Fruit fly (Drosophila melanogaster) whole organism, prepupa: ENCODE measurements around the gene CG14434.
A peak's percentile ranks its signal among the peaks of the same experiment; 100 is the strongest.

Experiments used
- Blimp-1 ChIP-seq: fragments of 200-800 bp; sonication (Bioruptor generic); optimal IDR thresholded peaks from 3 replicates; lab custom pipeline; 2017; ENCODE audit warnings: missing biosample characterization, missing genetic modification characterization, mild to moderate bottlenecking, moderate library complexity, missing genetic modification reagents
- CG10631 ChIP-seq: fragments of 200-800 bp; sonication (Bioruptor generic); optimal IDR thresholded peaks from 2 replicates; lab custom pipeline; 2016; ENCODE audit warnings: missing biosample characterization, missing genetic modification characterization
- CG11902 ChIP-seq: fragments of 200-800 bp; sonication (Bioruptor generic); optimal IDR thresholded peaks from 3 replicates; lab custom pipeline; 2016; ENCODE audit warnings: missing biosample characterization, missing genetic modification characterization
- CG15336 ChIP-seq: fragments of 200-800 bp; sonication (Bioruptor generic); IDR thresholded peaks from 2 replicates; pipeline ENCODE4 v1.3.6; 2022; ENCODE audit warnings: missing biosample characterization, missing genetic modification characterization
- CG16779 ChIP-seq: fragments of 200-800 bp; sonication (Bioruptor generic); optimal IDR thresholded peaks from 3 replicates; lab custom pipeline; 2017; ENCODE audit warnings: missing biosample characterization, mild to moderate bottlenecking, missing genetic modification characterization
- CG3032 ChIP-seq: fragments of 200-800 bp; optimal IDR thresholded peaks from 2 replicates; lab custom pipeline; 2019; ENCODE audit warnings: missing biosample characterization, mild to moderate bottlenecking, missing genetic modification characterization, moderate library complexity
- CG31627 ChIP-seq: fragments of 200-800 bp; sonication (Bioruptor generic); optimal IDR thresholded peaks from 3 replicates; lab custom pipeline; 2016; ENCODE audit warnings: missing biosample characterization, missing genetic modification characterization
- CG32006 ChIP-seq: fragments of 200-800 bp; sonication (Bioruptor generic); optimal IDR thresholded peaks from 3 replicates; lab custom pipeline; 2017; ENCODE audit warnings: missing biosample characterization, mild to moderate bottlenecking, missing genetic modification characterization
- CG34406 ChIP-seq: fragments of 200-800 bp; sonication (Bioruptor generic); optimal IDR thresholded peaks from 3 replicates; lab custom pipeline; 2016; ENCODE audit warnings: missing biosample characterization, missing genetic modification characterization
- CG3919 ChIP-seq: fragments of 200-800 bp; sonication (Bioruptor generic); optimal IDR thresholded peaks from 3 replicates; lab custom pipeline; 2016; ENCODE audit warnings: missing biosample characterization, missing genetic modification characterization
- CG4318 ChIP-seq: fragments of 200-800 bp; sonication (Bioruptor generic); optimal IDR thresholded peaks from 3 replicates; lab custom pipeline; 2017; ENCODE audit warnings: missing biosample characterization, mild to moderate bottlenecking, missing genetic modification characterization
- CG6163 ChIP-seq: fragments of 200-800 bp; sonication (Bioruptor generic); IDR thresholded peaks from 3 replicates; pipeline ENCODE4 v1.3.6; 2022; ENCODE audit warnings: missing biosample characterization, missing genetic modification characterization
- CG6276 ChIP-seq: fragments of 200-800 bp; sonication (Bioruptor generic); optimal IDR thresholded peaks from 2 replicates; lab custom pipeline; 2017; ENCODE audit warnings: missing biosample characterization, mild to moderate bottlenecking, missing genetic modification characterization
- CG6792 ChIP-seq: fragments of 200-800 bp; sonication (Bioruptor generic); optimal IDR thresholded peaks from 3 replicates; lab custom pipeline; 2016; ENCODE audit warnings: missing biosample characterization, missing genetic modification characterization
- CG6808 ChIP-seq: fragments of 200-800 bp; sonication (Bioruptor generic); optimal IDR thresholded peaks from 3 replicates; lab custom pipeline; 2017; ENCODE audit warnings: missing biosample characterization, missing genetic modification characterization, mild to moderate bottlenecking, moderate library complexity, missing genetic modification reagents
- CG6854 ChIP-seq: fragments of 200-800 bp; sonication (Bioruptor generic); optimal IDR thresholded peaks from 2 replicates; lab custom pipeline; 2017; ENCODE audit warnings: missing biosample characterization, mild to moderate bottlenecking, missing genetic modification characterization
- CG7368 ChIP-seq: fragments of 200-800 bp; sonication (Bioruptor generic); optimal IDR thresholded peaks from 3 replicates; lab custom pipeline; 2016; ENCODE audit warnings: missing biosample characterization, missing genetic modification characterization
- CG8119 ChIP-seq: fragments of 200-800 bp; sonication (Bioruptor generic); IDR thresholded peaks from 3 replicates; pipeline ENCODE4 v1.3.6; 2022; ENCODE audit warnings: missing biosample characterization, missing genetic modification characterization
- Eip78C ChIP-seq: fragments of 200-800 bp; sonication (Bioruptor generic); peaks from one replicate; lab custom pipeline; 2016; ENCODE audit warnings: missing biosample characterization, missing genetic modification characterization
- Eip93F ChIP-seq: fragments of 200-800 bp; sonication (Bioruptor generic); optimal IDR thresholded peaks from 2 replicates; lab custom pipeline; 2016; ENCODE audit warnings: missing biosample characterization, mild to moderate bottlenecking, missing genetic modification characterization
- Ets21C ChIP-seq: fragments of 200-800 bp; sonication (Bioruptor generic); optimal IDR thresholded peaks from 3 replicates; lab custom pipeline; 2016; ENCODE audit warnings: missing biosample characterization, missing genetic modification characterization
- Ets96B ChIP-seq: fragments of 200-800 bp; optimal IDR thresholded peaks from 2 replicates; lab custom pipeline; 2019; ENCODE audit warnings: missing biosample characterization, mild to moderate bottlenecking, missing genetic modification characterization, moderate library complexity
- Hr38 ChIP-seq: sonication (Bioruptor generic); optimal IDR thresholded peaks from 2 replicates; lab custom pipeline; 2016; ENCODE audit warnings: missing biosample characterization, missing genetic modification characterization
- Hr39 ChIP-seq: fragments of 200-800 bp; sonication (Bioruptor generic); optimal IDR thresholded peaks from 2 replicates; lab custom pipeline; 2016; ENCODE audit warnings: missing biosample characterization, missing genetic modification characterization
- Hr4 ChIP-seq: fragments of 200-800 bp; sonication (Bioruptor generic); optimal IDR thresholded peaks from 3 replicates; lab custom pipeline; 2016; ENCODE audit warnings: missing biosample characterization, missing genetic modification characterization
- OdsH ChIP-seq: fragments of 200-800 bp; sonication (Bioruptor generic); optimal IDR thresholded peaks from 3 replicates; lab custom pipeline; 2016; ENCODE audit warnings: missing biosample characterization, missing genetic modification characterization
- Smox ChIP-seq: fragments of 200-800 bp; sonication (Bioruptor generic); optimal IDR thresholded peaks from 3 replicates; lab custom pipeline; 2016; ENCODE audit warnings: missing biosample characterization, missing genetic modification characterization
- Sox102F ChIP-seq: fragments of 200-800 bp; sonication (Bioruptor generic); optimal IDR thresholded peaks from 2 replicates; lab custom pipeline; 2016; ENCODE audit warnings: missing biosample characterization, mild to moderate bottlenecking, missing genetic modification characterization
- Sox14 ChIP-seq: fragments of 200-800 bp; sonication (Bioruptor generic); optimal IDR thresholded peaks from 3 replicates; lab custom pipeline; 2016; ENCODE audit warnings: missing biosample characterization, missing genetic modification characterization
- Sox15 ChIP-seq: fragments of 200-800 bp; sonication (Bioruptor generic); optimal IDR thresholded peaks from 3 replicates; lab custom pipeline; 2016; ENCODE audit warnings: missing biosample characterization, missing genetic modification characterization
- achi ChIP-seq: fragments of 200-800 bp; sonication (Bioruptor generic); optimal IDR thresholded peaks from 3 replicates; lab custom pipeline; 2016; ENCODE audit warnings: missing biosample characterization, missing genetic modification characterization
- cyc ChIP-seq: fragments of 200-800 bp; sonication (Bioruptor generic); optimal IDR thresholded peaks from 3 replicates; lab custom pipeline; 2016; ENCODE audit warnings: missing biosample characterization, missing genetic modification characterization
- dac ChIP-seq: fragments of 200-800 bp; sonication (Bioruptor generic); optimal IDR thresholded peaks from 2 replicates; lab custom pipeline; 2017; ENCODE audit warnings: missing biosample characterization, mild to moderate bottlenecking, missing genetic modification characterization
- dsx ChIP-seq: fragments of 200-800 bp; optimal IDR thresholded peaks from 3 replicates; lab custom pipeline; 2019; ENCODE audit warnings: missing biosample characterization, mild to moderate bottlenecking, missing genetic modification characterization, moderate library complexity; ENCODE audit not compliant: poor library complexity, severe bottlenecking
- eg ChIP-seq: fragments of 200-800 bp; sonication (Bioruptor generic); IDR thresholded peaks from 3 replicates; pipeline ENCODE4 v1.3.6; 2022; ENCODE audit warnings: missing biosample characterization, missing genetic modification characterization
- esn ChIP-seq: fragments of 200-800 bp; sonication (Bioruptor generic); optimal IDR thresholded peaks from 2 replicates; lab custom pipeline; 2016; ENCODE audit warnings: missing biosample characterization, mild to moderate bottlenecking, missing genetic modification characterization, moderate library complexity
- fd85E ChIP-seq: fragments of 200-800 bp; sonication (Bioruptor generic); optimal IDR thresholded peaks from 3 replicates; lab custom pipeline; 2016; ENCODE audit warnings: missing biosample characterization, missing genetic modification characterization
- fkh ChIP-seq: fragments of 200-800 bp; sonication (Bioruptor generic); optimal IDR thresholded peaks from 3 replicates; lab custom pipeline; 2017; ENCODE audit warnings: missing biosample characterization, mild to moderate bottlenecking, missing genetic modification characterization, moderate library complexity
- lz ChIP-seq: fragments of 200-800 bp; sonication (Bioruptor generic); optimal IDR thresholded peaks from 3 replicates; lab custom pipeline; 2016; ENCODE audit warnings: missing biosample characterization, missing genetic modification characterization
- net ChIP-seq: fragments of 200-800 bp; sonication (Bioruptor generic); optimal IDR thresholded peaks from 3 replicates; lab custom pipeline; 2016; ENCODE audit warnings: missing biosample characterization, missing genetic modification characterization
- pdm3 ChIP-seq: fragments of 200-800 bp; sonication (Bioruptor generic); optimal IDR thresholded peaks from 3 replicates; lab custom pipeline; 2016; ENCODE audit warnings: missing biosample characterization, missing genetic modification characterization
- salr ChIP-seq, 2 experiments: fragments of 200-800 bp; sonication (Bioruptor generic); optimal IDR thresholded peaks; 3 replicates each; lab custom pipeline; 2016 to 2018; ENCODE audit warnings: missing biosample characterization in 2 of 2, missing genetic modification characterization in 2 of 2, mild to moderate bottlenecking in 1 of 2
- spab ChIP-seq: fragments of 200-800 bp; sonication (Bioruptor generic); optimal IDR thresholded peaks from 2 replicates; lab custom pipeline; 2017; ENCODE audit warnings: missing biosample characterization, mild to moderate bottlenecking, missing genetic modification characterization, missing genetic modification reagents
- ss ChIP-seq, 2 experiments: fragments of 200-800 bp; sonication (Bioruptor generic); optimal IDR thresholded peaks; 2 replicates in 1 of 2; 3 replicates in 1 of 2; lab custom pipeline; 2017 to 2018; ENCODE audit warnings: mild to moderate bottlenecking in 2 of 2, missing biosample characterization in 2 of 2, missing genetic modification characterization in 2 of 2, moderate library complexity in 1 of 2
- svp ChIP-seq: fragments of 200-800 bp; sonication (Bioruptor generic); peaks from one replicate; lab custom pipeline; 2016; ENCODE audit warnings: missing biosample characterization, missing genetic modification characterization
- topi ChIP-seq: fragments of 200-800 bp; sonication (Bioruptor generic); optimal IDR thresholded peaks from 3 replicates; lab custom pipeline; 2016; ENCODE audit warnings: missing biosample characterization, missing genetic modification characterization
- vri ChIP-seq: fragments of 200-800 bp; sonication (Bioruptor generic); optimal IDR thresholded peaks from 3 replicates; lab custom pipeline; 2016; ENCODE audit warnings: missing biosample characterization, mild to moderate bottlenecking, missing genetic modification characterization

Gene CG14434

DNA sequence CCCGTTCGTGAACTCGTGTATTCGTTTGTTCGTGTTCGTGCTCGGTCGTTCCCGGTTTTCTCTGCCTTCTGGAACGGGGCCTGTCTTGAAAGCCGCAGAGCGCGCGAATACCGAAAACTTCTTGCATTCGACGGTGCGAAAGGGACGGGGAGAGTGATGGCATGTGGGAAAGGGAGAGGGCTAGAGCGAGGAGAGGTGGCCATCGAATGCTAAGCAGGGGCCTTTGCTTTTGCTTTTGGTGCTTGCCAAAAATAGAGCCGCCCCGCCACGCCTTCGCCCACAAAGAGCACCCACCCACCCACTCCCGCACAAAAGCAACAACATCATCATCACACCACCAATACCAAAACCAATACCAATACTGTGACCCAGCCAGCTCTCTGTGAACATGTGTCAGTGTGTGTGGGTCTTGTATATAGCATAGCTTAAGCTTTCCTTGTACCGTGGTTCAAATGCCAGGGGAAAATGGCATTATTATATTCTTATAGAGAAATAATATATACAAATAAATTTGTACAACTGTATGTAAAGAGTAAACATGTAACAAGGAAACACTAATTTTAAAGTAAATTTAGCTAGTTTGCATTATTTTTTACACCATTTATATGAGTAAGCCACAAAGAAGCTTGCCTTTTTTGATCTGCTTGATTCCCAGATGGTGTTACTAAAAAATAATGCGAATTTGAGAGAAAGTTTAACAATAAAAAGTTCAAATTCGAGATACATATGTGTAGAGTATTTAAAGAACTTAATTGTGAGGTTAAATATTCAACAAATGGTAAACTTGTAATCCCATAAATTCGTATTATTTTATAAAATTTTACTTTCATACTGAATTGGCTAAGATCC, at the start of gene CG14434 (continued):
- TF ChIP-seq net (GFP tag; lab: Kevin White, UChicago), result peak; percentile 75
- peak; percentile 43 for TF ChIP-seq dsx (GFP tag; lab: Kevin White, UChicago)
- TF ChIP-seq spab (GFP tag; lab: Kevin White, UChicago), result peak; percentile 84
- TF ChIP-seq Sox15 (GFP tag; lab: Kevin White, UChicago), result peak; percentile 76
- peak; percentile 80 for TF ChIP-seq lz
- TF ChIP-seq Ets96B (tag; lab: Kevin White, UChicago), result peak; percentile 68
- TF ChIP-seq Hr38 (GFP tag; lab: Kevin White, UChicago), result no peak
- TF ChIP-seq cyc (GFP tag; lab: Kevin White, UChicago), result peak; percentile 62
- TF ChIP-seq fd85E (GFP tag; lab: Kevin White, UChicago), result no peak
- peak in 1 of 2 experiments; percentile 93 for TF ChIP-seq salr (GFP tag; optimal IDR thresholded peaks at IDR 0.05; lab: Kevin White, UChicago)
- TF ChIP-seq, all 60 proteins: peak for 53

DNA sequence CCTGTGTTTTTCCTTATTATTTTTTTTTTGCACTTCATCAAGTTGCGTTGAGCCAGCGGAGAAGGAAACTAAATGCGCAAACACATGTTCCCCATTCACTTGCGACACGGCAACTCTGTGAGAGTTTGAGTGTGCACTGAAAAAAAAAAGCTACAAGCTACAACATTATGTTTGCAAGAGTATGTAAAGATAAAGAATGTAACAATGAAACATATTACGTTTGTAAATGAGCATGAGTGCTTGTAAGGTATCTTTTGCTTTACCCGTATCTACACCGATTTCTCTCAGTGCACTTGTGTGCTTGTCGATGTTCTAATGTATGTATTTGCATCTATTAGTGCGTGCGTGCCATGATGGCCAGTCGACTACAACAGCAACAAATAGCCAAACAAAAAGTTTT, 45.3 kb upstream of the CG14434 start:
- peak; percentile 83 for TF ChIP-seq eg (GFP tag; lab: Robert Waterston, UW)
- TF ChIP-seq Hr4 (GFP tag; lab: Kevin White, UChicago), result peak; percentile 74
- TF ChIP-seq topi (GFP tag; lab: Kevin White, UChicago), result no peak
- no peak for TF ChIP-seq svp (GFP tag; lab: Kevin White, UChicago)
- peak; percentile 60; the same call in 2 of the 3 replicates for TF ChIP-seq CG8119
- peak; percentile 23 for TF ChIP-seq dac
- no peak for TF ChIP-seq Sox102F (GFP tag; lab: Kevin White, UChicago)
- TF ChIP-seq CG32006 (GFP tag; lab: Kevin White, UChicago), result peak; percentile 65
- no peak for TF ChIP-seq esn (GFP tag; lab: Kevin White, UChicago)
- TF ChIP-seq dsx (GFP tag; lab: Kevin White, UChicago), result no peak
- TF ChIP-seq Eip78C, result peak; percentile 24
- no peak for TF ChIP-seq salr (GFP tag; optimal IDR thresholded peaks at IDR 0.05; lab: Kevin White, UChicago)
- TF ChIP-seq Sox15 (GFP tag; lab: Kevin White, UChicago), result no peak
- no peak for TF ChIP-seq CG34406 (GFP tag; lab: Kevin White, UChicago)
- peak; percentile 22 for TF ChIP-seq OdsH (GFP tag; lab: Kevin White, UChicago)
- TF ChIP-seq CG10631 (GFP tag; lab: Kevin White, UChicago), result no peak
- no peak for TF ChIP-seq CG3032
- TF ChIP-seq fd85E (GFP tag; lab: Kevin White, UChicago), result no peak
- peak; percentile 39 for TF ChIP-seq CG4318
- no peak for TF ChIP-seq CG3919
- TF ChIP-seq CG15336 (GFP tag; lab: Robert Waterston, UW), result peak; percentile 79
- TF ChIP-seq CG6163 (GFP tag; lab: Robert Waterston, UW), result peak; percentile 65; the same call in 2 of the 3 replicates
- no peak for TF ChIP-seq Blimp-1 (GFP tag; lab: Kevin White, UChicago)
- no peak for TF ChIP-seq Ets21C (GFP tag; lab: Kevin White, UChicago)
- TF ChIP-seq CG31627 (GFP tag; lab: Kevin White, UChicago), result no peak
- TF ChIP-seq CG16779, result no peak
- peak; percentile 49 for TF ChIP-seq CG6276 (GFP tag; lab: Kevin White, UChicago)
- TF ChIP-seq CG7368 (GFP tag; lab: Kevin White, UChicago), result no peak
- TF ChIP-seq pdm3, result peak; percentile 2
- TF ChIP-seq CG6854, result no peak
- no peak for TF ChIP-seq vri (GFP tag; lab: Kevin White, UChicago)
- no peak for TF ChIP-seq ss (GFP tag; optimal IDR thresholded peaks at IDR 0.05; lab: Kevin White, UChicago)
- TF ChIP-seq Smox (GFP tag; lab: Kevin White, UChicago), result no peak
- no peak for TF ChIP-seq CG11902 (GFP tag; lab: Kevin White, UChicago)
- TF ChIP-seq Hr38 (GFP tag; lab: Kevin White, UChicago), result no peak
- TF ChIP-seq Sox14 (GFP tag; lab: Kevin White, UChicago), result no peak
- TF ChIP-seq Hr39, result no peak
- TF ChIP-seq CG6792 (GFP tag; lab: Kevin White, UChicago), result no peak
- TF ChIP-seq achi (GFP tag; lab: Kevin White, UChicago), result no peak
- TF ChIP-seq fkh, result no peak
- no peak for TF ChIP-seq Eip93F
- no peak for TF ChIP-seq spab (GFP tag; lab: Kevin White, UChicago)
- no peak for TF ChIP-seq CG6808 (GFP tag; lab: Kevin White, UChicago)
